Fruit fly (Drosophila melanogaster) whole organism, embryonic: ENCODE results near the gene Sidpn.

Source experiments
- B-H1 ChIP-seq: fragments of 200-800 bp; sonication (Bioruptor generic); IDR thresholded peaks from 3 replicates; pipeline ENCODE4 v1.3.6; 2022; ENCODE audit warnings: missing biosample characterization, missing genetic modification characterization
- B-H2 ChIP-seq: fragments of 200-800 bp; sonication (Bioruptor generic); optimal IDR thresholded peaks from 2 replicates; lab custom pipeline; 2018; ENCODE audit warnings: missing biosample characterization, mild to moderate bottlenecking, missing genetic modification characterization
- BtbVII ChIP-seq: fragments of 200-800 bp; sonication (Bioruptor generic); optimal IDR thresholded peaks from 3 replicates; lab custom pipeline; 2017; ENCODE audit warnings: missing biosample characterization, mild to moderate bottlenecking, missing genetic modification characterization
- CG10209 ChIP-seq: fragments of 200-800 bp; sonication (Bioruptor generic); optimal IDR thresholded peaks from 3 replicates; lab custom pipeline; 2017; ENCODE audit warnings: missing biosample characterization, mild to moderate bottlenecking, missing genetic modification characterization, missing genetic modification reagents
- CG1233 ChIP-seq: fragments of 200-800 bp; sonication (Bioruptor generic); optimal IDR thresholded peaks from 4 replicates; lab custom pipeline; 2018; ENCODE audit warnings: missing biosample characterization, mild to moderate bottlenecking, missing genetic modification characterization
- CG12942 ChIP-seq: fragments of 200-800 bp; sonication (Bioruptor generic); optimal IDR thresholded peaks from 3 replicates; lab custom pipeline; 2016; ENCODE audit warnings: missing biosample characterization, missing genetic modification characterization
- CG14965 ChIP-seq: fragments of 200-800 bp; sonication (Bioruptor generic); optimal IDR thresholded peaks from 2 replicates; lab custom pipeline; 2016; ENCODE audit warnings: missing biosample characterization, missing genetic modification characterization, borderline replicate concordance
- CG1603 ChIP-seq: fragments of 200-800 bp; sonication (Bioruptor generic); optimal IDR thresholded peaks from 2 replicates; lab custom pipeline; 2019; ENCODE audit warnings: missing biosample characterization, mild to moderate bottlenecking, missing genetic modification characterization, moderate library complexity
- CG17612 ChIP-seq: fragments of 200-800 bp; sonication (Bioruptor generic); IDR thresholded peaks from 2 replicates; pipeline ENCODE4 v1.3.6; 2022; ENCODE audit warnings: missing biosample characterization, missing genetic modification characterization
- CG30403 ChIP-seq: fragments of 200-800 bp; sonication (Bioruptor generic); optimal IDR thresholded peaks from 3 replicates; lab custom pipeline; 2016; ENCODE audit warnings: missing biosample characterization, missing genetic modification characterization
- CG34224 ChIP-seq: fragments of 200-800 bp; sonication (Bioruptor generic); IDR thresholded peaks from 3 replicates; pipeline ENCODE4 v1.3.6; 2022; ENCODE audit warnings: missing biosample characterization, missing genetic modification characterization; ENCODE audit not compliant: partially characterized antibody
- CG3726 ChIP-seq: fragments of 200-800 bp; sonication (Bioruptor generic); IDR thresholded peaks from 3 replicates; pipeline ENCODE4, ENCODE4 v1.3.6; 2022; ENCODE audit warnings: missing biosample characterization, missing genetic modification characterization
- CG3838 ChIP-seq: fragments of 200-800 bp; sonication (Bioruptor generic); optimal IDR thresholded peaks from 3 replicates; lab custom pipeline; 2016; ENCODE audit warnings: missing biosample characterization, missing genetic modification characterization
- CG4328 ChIP-seq: fragments of 200-800 bp; sonication (Bioruptor generic); optimal IDR thresholded peaks from 3 replicates; lab custom pipeline; 2017; ENCODE audit warnings: missing biosample characterization, missing genetic modification reagents, missing genetic modification characterization
- CG4707 ChIP-seq: fragments of 200-800 bp; sonication (Bioruptor generic); optimal IDR thresholded peaks from 2 replicates; lab custom pipeline; 2018; ENCODE audit warnings: missing biosample characterization, mild to moderate bottlenecking, missing genetic modification characterization, moderate library complexity
- CG6175 ChIP-seq: fragments of 200-800 bp; sonication (Bioruptor generic); IDR thresholded peaks from 3 replicates; pipeline ENCODE4 v1.3.6; 2022; ENCODE audit warnings: missing biosample characterization, missing genetic modification characterization
- CG6854 ChIP-seq: fragments of 200-800 bp; sonication (Bioruptor generic); optimal IDR thresholded peaks from 3 replicates; lab custom pipeline; 2017; ENCODE audit warnings: missing biosample characterization, mild to moderate bottlenecking, missing genetic modification characterization
- CG7271 ChIP-seq: fragments of 200-800 bp; sonication (Bioruptor generic); optimal IDR thresholded peaks from 2 replicates; lab custom pipeline; 2018; ENCODE audit warnings: missing biosample characterization, mild to moderate bottlenecking, missing genetic modification characterization, moderate library complexity
- CG7556 ChIP-seq: fragments of 200-800 bp; sonication (Bioruptor generic); optimal IDR thresholded peaks from 2 replicates; lab custom pipeline; 2017; ENCODE audit warnings: missing biosample characterization, mild to moderate bottlenecking, missing genetic modification characterization
- CG7839 ChIP-seq: fragments of 200-800 bp; sonication (Bioruptor generic); optimal IDR thresholded peaks from 3 replicates; lab custom pipeline; 2018; ENCODE audit warnings: missing biosample characterization, mild to moderate bottlenecking, missing genetic modification characterization, moderate library complexity
- CG8359 ChIP-seq: fragments of 200-800 bp; sonication (Bioruptor generic); optimal IDR thresholded peaks from 2 replicates; lab custom pipeline; 2017; ENCODE audit warnings: missing biosample characterization, mild to moderate bottlenecking, missing genetic modification characterization, borderline replicate concordance
- CG8388 ChIP-seq: fragments of 200-800 bp; sonication (Bioruptor generic); optimal IDR thresholded peaks from 2 replicates; lab custom pipeline; 2019; ENCODE audit warnings: missing biosample characterization, mild to moderate bottlenecking, missing genetic modification characterization, moderate library complexity
- CG9437 ChIP-seq: fragments of 200-800 bp; sonication (Bioruptor generic); optimal IDR thresholded peaks from 2 replicates; lab custom pipeline; 2018; ENCODE audit warnings: missing biosample characterization, mild to moderate bottlenecking, missing genetic modification characterization
- CkIIα-i1 ChIP-seq: fragments of 200-800 bp; sonication (Bioruptor generic); IDR thresholded peaks from 2 replicates; pipeline ENCODE4 v1.3.6; 2022; ENCODE audit warnings: missing biosample characterization, missing genetic modification characterization
- Dip3 ChIP-seq: fragments of 200-800 bp; sonication (Bioruptor generic); optimal IDR thresholded peaks from 3 replicates; lab custom pipeline; 2016; ENCODE audit warnings: missing biosample characterization, missing genetic modification characterization
- Dref ChIP-seq: fragments of 200-800 bp; sonication (Bioruptor generic); IDR thresholded peaks from 2 replicates; pipeline ENCODE4 v1.3.6; 2022; ENCODE audit warnings: missing biosample characterization, missing genetic modification characterization
- Fer2 ChIP-seq: fragments of 200-800 bp; sonication (Bioruptor generic); optimal IDR thresholded peaks from 2 replicates; lab custom pipeline; 2018; ENCODE audit warnings: missing biosample characterization, mild to moderate bottlenecking, missing genetic modification characterization, moderate library complexity
- Fer3 ChIP-seq: fragments of 200-800 bp; sonication (Bioruptor generic); optimal IDR thresholded peaks from 2 replicates; lab custom pipeline; 2018; ENCODE audit warnings: missing biosample characterization, mild to moderate bottlenecking, missing genetic modification characterization, moderate library complexity
- HmgD ChIP-seq: fragments of 200-800 bp; sonication (Bioruptor generic); optimal IDR thresholded peaks from 3 replicates; lab custom pipeline; 2016; ENCODE audit warnings: missing biosample characterization, missing genetic modification characterization
- HmgZ ChIP-seq: fragments of 200-800 bp; sonication (Bioruptor generic); optimal IDR thresholded peaks from 2 replicates; lab custom pipeline; 2018; ENCODE audit warnings: missing biosample characterization, mild to moderate bottlenecking, missing genetic modification characterization
- MESR4 ChIP-seq: fragments of 200-800 bp; sonication (Bioruptor generic); optimal IDR thresholded peaks from 2 replicates; lab custom pipeline; 2018; ENCODE audit warnings: missing biosample characterization, mild to moderate bottlenecking, missing genetic modification characterization, moderate library complexity
- Nf-YC ChIP-seq: fragments of 200-800 bp; optimal IDR thresholded peaks from 3 replicates; lab custom pipeline; 2019; ENCODE audit warnings: missing biosample characterization, mild to moderate bottlenecking, missing genetic modification characterization, moderate library complexity
- PHDP ChIP-seq: fragments of 200-800 bp; sonication (Bioruptor generic); optimal IDR thresholded peaks from 3 replicates; lab custom pipeline; 2018; ENCODE audit warnings: missing biosample characterization, mild to moderate bottlenecking, missing genetic modification characterization, moderate library complexity
- Six4 ChIP-seq: fragments of 200-800 bp; sonication (Bioruptor generic); optimal IDR thresholded peaks from 2 replicates; lab custom pipeline; 2016; ENCODE audit warnings: missing biosample characterization, missing genetic modification characterization
- aop ChIP-seq: fragments of 200-800 bp; sonication (Bioruptor generic); IDR thresholded peaks from 2 replicates; pipeline ENCODE4 v1.3.6; 2022; ENCODE audit warnings: missing biosample characterization, missing genetic modification characterization
- ash1 ChIP-seq: fragments of 200-800 bp; sonication (Bioruptor generic); optimal IDR thresholded peaks from 2 replicates; lab custom pipeline; 2018; ENCODE audit warnings: missing biosample characterization, mild to moderate bottlenecking, missing genetic modification characterization
- bcd ChIP-seq: fragments of 200-800 bp; sonication (Bioruptor generic); optimal IDR thresholded peaks from 2 replicates; lab custom pipeline; 2017; ENCODE audit warnings: missing biosample characterization, mild to moderate bottlenecking, missing genetic modification characterization
- btn ChIP-seq: fragments of 200-800 bp; sonication (Bioruptor generic); optimal IDR thresholded peaks from 2 replicates; lab custom pipeline; 2016; ENCODE audit warnings: missing biosample characterization, missing genetic modification characterization
- cad ChIP-seq: fragments of >200 bp; optimal IDR thresholded peaks from 2 replicates; lab custom pipeline; 2017; ENCODE audit warnings: missing biosample characterization, missing genetic modification characterization
- chif ChIP-seq, 2 experiments: fragments of 200-800 bp; sonication (Bioruptor generic); optimal IDR thresholded peaks; 3 replicates each; lab custom pipeline; 2016; ENCODE audit warnings: missing biosample characterization in 2 of 2, missing genetic modification characterization in 2 of 2
- dm ChIP-seq: fragments of 200-800 bp; sonication (Bioruptor generic); optimal IDR thresholded peaks from 3 replicates; lab custom pipeline; 2016; ENCODE audit warnings: missing biosample characterization, missing genetic modification characterization
- fu2 ChIP-seq: fragments of 200-800 bp; sonication (Bioruptor generic); optimal IDR thresholded peaks from 2 replicates; lab custom pipeline; 2016; ENCODE audit warnings: missing biosample characterization, missing genetic modification characterization
- hth ChIP-seq: fragments of >200 bp; optimal IDR thresholded peaks from 2 replicates; lab custom pipeline; 2017; ENCODE audit warnings: inconsistent platforms
- inv ChIP-seq: fragments of 200-800 bp; sonication (Bioruptor generic); IDR thresholded peaks from 2 replicates; pipeline ENCODE4 v1.3.6; 2022; ENCODE audit warnings: missing biosample characterization, missing genetic modification characterization; ENCODE audit not compliant: partially characterized antibody
- nom ChIP-seq: fragments of 200-800 bp; sonication (Bioruptor generic); optimal IDR thresholded peaks from 2 replicates; lab custom pipeline; 2017; ENCODE audit warnings: missing biosample characterization, missing genetic modification characterization, mild to moderate bottlenecking, moderate library complexity, missing genetic modification reagents
- onecut ChIP-seq: fragments of 200-800 bp; sonication (Bioruptor generic); IDR thresholded peaks from 2 replicates; pipeline ENCODE4 v1.3.6; 2022; ENCODE audit warnings: missing biosample characterization, missing genetic modification characterization
- pita ChIP-seq: fragments of 200-800 bp; sonication (Bioruptor generic); optimal IDR thresholded peaks from 2 replicates; lab custom pipeline; 2017; ENCODE audit warnings: missing biosample characterization, mild to moderate bottlenecking, missing genetic modification characterization
- sob ChIP-seq: fragments of 200-800 bp; sonication (Bioruptor generic); IDR thresholded peaks from 2 replicates; pipeline ENCODE4 v1.3.6; 2022; ENCODE audit warnings: missing biosample characterization, missing genetic modification characterization
- toy ChIP-seq: fragments of 200-800 bp; sonication (Bioruptor generic); IDR thresholded peaks from 2 replicates; pipeline ENCODE4 v1.3.6; 2022; ENCODE audit warnings: missing biosample characterization, missing genetic modification characterization

Gene Sidpn

DNA sequence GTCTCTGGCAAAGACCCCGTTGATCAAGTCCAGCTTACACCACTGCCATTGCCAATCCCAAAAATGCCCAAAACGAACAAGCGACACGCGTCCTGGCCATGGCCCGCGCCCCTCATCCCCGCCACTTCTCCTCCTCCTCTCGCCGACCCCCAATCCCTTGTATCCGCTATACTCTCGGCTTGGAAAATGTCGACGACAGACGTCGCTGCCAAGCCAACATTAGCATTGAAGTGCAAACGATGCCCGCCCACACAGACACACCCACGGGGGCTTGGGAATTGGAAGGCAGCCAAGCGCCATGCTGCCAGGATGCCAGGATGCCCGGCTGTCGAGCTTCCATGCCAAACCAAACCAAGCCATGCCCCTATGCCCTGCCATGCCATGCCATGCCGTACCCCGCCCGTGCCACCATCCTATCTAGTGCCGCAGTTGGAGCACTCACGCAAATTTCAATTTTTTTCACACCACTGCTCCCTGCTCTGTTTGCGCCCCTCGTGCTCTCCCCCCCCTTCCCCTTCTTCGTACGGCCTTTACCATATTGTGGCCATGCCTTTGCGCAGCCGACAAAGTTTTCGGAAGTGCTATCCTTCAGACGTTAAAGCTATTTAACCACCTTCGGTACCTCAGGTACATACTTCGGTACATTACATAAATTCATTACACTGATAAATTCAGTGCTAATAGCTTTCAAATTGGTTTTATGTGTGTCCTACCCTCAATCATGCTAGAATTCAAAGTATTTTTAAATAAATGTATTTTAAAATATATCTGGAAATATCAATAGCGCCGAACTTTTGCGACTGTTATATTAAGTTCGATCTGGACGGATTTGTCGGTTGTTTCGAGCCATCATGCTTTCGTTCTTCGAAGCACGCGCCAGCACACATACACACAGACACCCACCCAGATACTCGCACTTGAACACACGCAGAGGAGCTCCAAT, 6.0 kb upstream of the Sidpn start (continued):
- TF ChIP-seq pita (no peak), CG14965 (no peak), btn (no peak), CG3838 (GFP tag; lab: Kevin White, UChicago) (no peak), chif (GFP tag; optimal IDR thresholded peaks at IDR 0.05; lab: Kevin White, UChicago) (peak; percentile 1 to 50), Fer2 (tag; lab: Kevin White, UChicago) (peak; percentile 41), B-H1 (no peak), MESR4 (GFP tag; lab: Kevin White, UChicago) (peak; percentile 16), toy (GFP tag; lab: Robert Waterston, UW) (no peak), ash1 (no peak), CG4707 (peak; percentile 24), inv (GFP tag; lab: Robert Waterston, UW) (no peak), bcd (GFP tag; lab: Kevin White, UChicago) (peak; percentile 70), CG1603 (tag; lab: Kevin White, UChicago) (peak; percentile 53), Nf-YC (peak; percentile 71), Dref (GFP tag; lab: Robert Waterston, UW) (no peak), onecut (GFP tag; lab: Robert Waterston, UW) (peak; percentile 55), BtbVII (GFP tag; lab: Kevin White, UChicago) (peak; percentile 77), fu2 (GFP tag; lab: Kevin White, UChicago) (peak; percentile 4), HmgZ (tag; lab: Kevin White, UChicago) (peak; percentile 68), sob (peak; percentile 78), CG1233 (peak; percentile 65), CG10209 (peak; percentile 81), CG8388 (GFP tag; lab: Kevin White, UChicago) (peak; percentile 77), nom (peak; percentile 74), CG4328 (GFP tag; lab: Kevin White, UChicago) (peak; percentile 55), CG17612 (GFP tag; lab: Robert Waterston, UW) (no peak), PHDP (peak; percentile 85), B-H2 (peak; percentile 83), hth (lab: Kevin White, UChicago) (no peak), CG30403 (GFP tag; lab: Kevin White, UChicago) (peak; percentile 80), CG7271 (tag; lab: Kevin White, UChicago) (no peak), Dip3 (GFP tag; lab: Kevin White, UChicago) (no peak), CkIIα-i1 (GFP tag; lab: Robert Waterston, UW) (no peak), dm (no peak), HmgD (GFP tag; lab: Kevin White, UChicago) (no peak), CG34224 (no peak), Six4 (peak; percentile 1), CG12942 (GFP tag; lab: Kevin White, UChicago) (peak; percentile 56), aop (GFP tag; lab: Robert Waterston, UW) (no peak), CG6854 (GFP tag; lab: Kevin White, UChicago) (peak; percentile 73), Fer3 (tag; lab: Kevin White, UChicago) (peak; percentile 68), CG7556 (GFP tag; lab: Kevin White, UChicago) (peak; percentile 93), CG9437 (GFP tag; lab: Kevin White, UChicago) (peak; percentile 76), CG6175 (GFP tag; lab: Robert Waterston, UW) (no peak), CG3726 (GFP tag; lab: Robert Waterston, UW) (no peak), CG8359 (GFP tag; lab: Kevin White, UChicago) (peak; percentile 28), CG7839 (tag; lab: Kevin White, UChicago) (peak; percentile 85), cad (GFP tag; lab: Kevin White, UChicago) (no peak)
